Fruit fly (Drosophila melanogaster) whole organism, adult: ENCODE results near the gene CG31441.

ENCODE experiments used
- CG11617 ChIP-seq: fragments of 200-800 bp; sonication (Bioruptor generic); optimal IDR thresholded peaks from 2 replicates; lab custom pipeline; 2017; ENCODE audit warnings: mild to moderate bottlenecking, missing biosample characterization, missing genetic modification reagents, missing genetic modification characterization
- CG12768 ChIP-seq: fragments of 200-800 bp; sonication (Bioruptor generic); optimal IDR thresholded peaks from 2 replicates; lab custom pipeline; 2017; ENCODE audit warnings: missing biosample characterization, missing genetic modification characterization, mild to moderate bottlenecking, moderate library complexity, missing genetic modification reagents
- CG14711 ChIP-seq: fragments of 200-800 bp; sonication (Bioruptor generic); optimal IDR thresholded peaks from 2 replicates; lab custom pipeline; 2018; ENCODE audit warnings: missing biosample characterization, mild to moderate bottlenecking, missing genetic modification characterization, moderate library complexity
- CG1620 ChIP-seq: fragments of 200-800 bp; sonication (Bioruptor generic); optimal IDR thresholded peaks from 2 replicates; lab custom pipeline; 2016; ENCODE audit warnings: missing biosample characterization, missing genetic modification characterization
- CG33017 ChIP-seq: fragments of 200-800 bp; sonication (Bioruptor generic); optimal IDR thresholded peaks from 2 replicates; lab custom pipeline; 2018; ENCODE audit warnings: missing biosample characterization, mild to moderate bottlenecking, missing genetic modification characterization, moderate library complexity
- CG5204 ChIP-seq: fragments of 200-800 bp; sonication (Bioruptor generic); optimal IDR thresholded peaks from 2 replicates; lab custom pipeline; 2016; ENCODE audit warnings: missing biosample characterization, missing genetic modification characterization
- CG7045 ChIP-seq: fragments of 200-800 bp; sonication (Bioruptor generic); optimal IDR thresholded peaks from 2 replicates; lab custom pipeline; 2017; ENCODE audit warnings: missing biosample characterization, mild to moderate bottlenecking, missing genetic modification characterization
- CG7101 ChIP-seq: fragments of 200-800 bp; sonication (Bioruptor generic); optimal IDR thresholded peaks from 2 replicates; lab custom pipeline; 2018; ENCODE audit warnings: missing biosample characterization, mild to moderate bottlenecking, missing genetic modification characterization, moderate library complexity
- Clk ChIP-seq: fragments of 200-800 bp; sonication (Bioruptor generic); optimal IDR thresholded peaks from 2 replicates; lab custom pipeline; 2017; ENCODE audit warnings: missing biosample characterization, missing genetic modification characterization
- Crg-1 ChIP-seq: fragments of 200-800 bp; sonication (Bioruptor generic); optimal IDR thresholded peaks from 2 replicates; lab custom pipeline; 2016; ENCODE audit warnings: missing biosample characterization, missing genetic modification characterization
- Hr96 ChIP-seq: fragments of 200-800 bp; sonication (Bioruptor generic); optimal IDR thresholded peaks from 2 replicates; lab custom pipeline; 2016; ENCODE audit warnings: missing biosample characterization, missing genetic modification characterization
- Mnt ChIP-seq: fragments of 200-800 bp; sonication (Bioruptor generic); optimal IDR thresholded peaks from 2 replicates; lab custom pipeline; 2016; ENCODE audit warnings: missing biosample characterization, mild to moderate bottlenecking, missing genetic modification characterization
- bab1 ChIP-seq: fragments of 200-800 bp; sonication (Bioruptor generic); optimal IDR thresholded peaks from 3 replicates; lab custom pipeline; 2019; ENCODE audit warnings: missing biosample characterization, mild to moderate bottlenecking, missing genetic modification characterization, moderate library complexity
- cic ChIP-seq: fragments of 200-800 bp; sonication (Bioruptor generic); optimal IDR thresholded peaks from 2 replicates; lab custom pipeline; 2017; ENCODE audit warnings: missing biosample characterization, mild to moderate bottlenecking, missing genetic modification characterization, moderate library complexity
- cnc ChIP-seq, 2 experiments: fragments of >200 bp; optimal IDR thresholded peaks; 2 replicates each; lab custom pipeline; 2017
- kay ChIP-seq: fragments of 200-800 bp; sonication (Bioruptor generic); peaks from one replicate; lab custom pipeline; 2016; ENCODE audit warnings: missing biosample characterization, missing genetic modification characterization, borderline replicate concordance
- ovo ChIP-seq: fragments of 200-800 bp; sonication (Bioruptor generic); optimal IDR thresholded peaks from 2 replicates; lab custom pipeline; 2016; ENCODE audit warnings: missing biosample characterization, missing genetic modification characterization
- pad ChIP-seq: fragments of 200-800 bp; sonication (Bioruptor generic); optimal IDR thresholded peaks from 3 replicates; lab custom pipeline; 2017; ENCODE audit warnings: missing biosample characterization, missing genetic modification characterization, mild to moderate bottlenecking, moderate library complexity, missing genetic modification reagents
- tj ChIP-seq: fragments of 200-800 bp; sonication (Bioruptor generic); optimal IDR thresholded peaks from 3 replicates; lab custom pipeline; 2017; ENCODE audit warnings: missing biosample characterization, mild to moderate bottlenecking, missing genetic modification characterization, moderate library complexity
- toe ChIP-seq: fragments of 200-800 bp; sonication (Bioruptor generic); optimal IDR thresholded peaks from 2 replicates; lab custom pipeline; 2016; ENCODE audit warnings: missing biosample characterization, missing genetic modification characterization

Gene CG31441

DNA sequence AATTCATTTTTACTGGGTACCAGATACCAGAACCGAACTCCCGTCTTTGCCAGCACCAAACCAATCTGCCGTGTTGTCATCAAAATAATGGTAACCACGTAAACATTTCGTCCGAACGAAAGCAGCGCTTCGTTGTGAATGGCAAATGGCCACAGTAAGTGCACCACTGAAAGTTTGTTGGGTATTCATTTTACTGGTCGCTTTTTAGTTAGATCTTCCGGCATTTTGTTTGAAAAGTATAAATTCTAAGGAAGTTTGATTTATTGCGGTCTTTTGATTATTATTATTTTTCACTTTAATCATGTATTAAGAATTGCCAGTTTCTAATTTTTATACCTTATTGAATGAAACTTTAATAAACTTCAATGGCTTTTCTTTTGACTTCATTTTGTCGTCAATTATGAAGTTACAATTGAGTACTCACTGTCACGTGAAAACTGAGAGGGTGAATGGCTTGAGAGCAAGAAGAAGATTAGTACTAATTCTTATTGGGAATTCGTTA, 21.6 kb upstream of the CG31441 start, which contains the start of gene ZnT86D:
TSS of gene ZnT86D (minus strand) at position 91 of the 502 bp plus-strand sequence.
- TF ChIP-seq CG14711 (tag; lab: Kevin White, UChicago): peak; percentile 75
- TF ChIP-seq CG12768: peak; percentile 78
- TF ChIP-seq Crg-1: peak; percentile 34
- TF ChIP-seq tj (GFP tag; lab: Kevin White, UChicago): peak; percentile 54
- peak; percentile 75 for TF ChIP-seq bab1 (GFP tag; lab: Kevin White, UChicago)
- TF ChIP-seq Clk (GFP tag; lab: Kevin White, UChicago): peak; percentile 47
- TF ChIP-seq ovo: peak; percentile 27
- TF ChIP-seq kay (GFP tag; lab: Kevin White, UChicago): no peak
- peak; percentile 70 for TF ChIP-seq toe (GFP tag; lab: Kevin White, UChicago)
- TF ChIP-seq pad: peak; percentile 70
- peak; percentile 82 for TF ChIP-seq CG11617
- peak; percentile 74 for TF ChIP-seq Hr96 (GFP tag; lab: Kevin White, UChicago)
- peak; percentile 68 for TF ChIP-seq CG1620 (GFP tag; lab: Kevin White, UChicago)
- TF ChIP-seq CG33017 (tag; lab: Kevin White, UChicago): peak; percentile 86
- TF ChIP-seq cnc (optimal IDR thresholded peaks at IDR 0.05; lab: Kevin White, UChicago): no peak
- TF ChIP-seq CG7101 (tag; lab: Kevin White, UChicago): peak; percentile 86
- peak; percentile 83 for TF ChIP-seq Mnt
- TF ChIP-seq cic (GFP tag; lab: Kevin White, UChicago): peak; percentile 68
- TF ChIP-seq CG7045 (GFP tag; lab: Kevin White, UChicago): peak; percentile 72
- peak; percentile 80 for TF ChIP-seq CG5204 (GFP tag; lab: Kevin White, UChicago)

- TF ChIP-seq toe (GFP tag; lab: Kevin White, UChicago) (peak; percentile 87), cnc (optimal IDR thresholded peaks at IDR 0.05; lab: Kevin White, UChicago) (no peak), ovo (peak; percentile 91), CG33017 (tag; lab: Kevin White, UChicago) (peak; percentile 88), CG7045 (GFP tag; lab: Kevin White, UChicago) (peak; percentile 90), CG5204 (GFP tag; lab: Kevin White, UChicago) (no peak), CG14711 (tag; lab: Kevin White, UChicago) (peak; percentile 97), pad (peak; percentile 83), tj (GFP tag; lab: Kevin White, UChicago) (peak; percentile 82), CG12768 (peak; percentile 93), cic (GFP tag; lab: Kevin White, UChicago) (peak; percentile 81), bab1 (GFP tag; lab: Kevin White, UChicago) (peak; percentile 97), Mnt (peak; percentile 93), CG11617 (peak; percentile 96), CG1620 (GFP tag; lab: Kevin White, UChicago) (peak; percentile 96), Hr96 (GFP tag; lab: Kevin White, UChicago) (peak; percentile 94), Crg-1 (peak; percentile 96), CG7101 (tag; lab: Kevin White, UChicago) (peak; percentile 94), kay (GFP tag; lab: Kevin White, UChicago) (no peak), Clk (GFP tag; lab: Kevin White, UChicago) (peak; percentile 88)
Measured at dm6 chr3R:11216156-11216630, 19.9 kb upstream of the CG31441 start, which contains the start of the genes RpS25 and CG4820. RpS25 (minus strand) TSS chr3R:11216287. CG4820 (plus strand) TSS chr3R:11216535.

DNA sequence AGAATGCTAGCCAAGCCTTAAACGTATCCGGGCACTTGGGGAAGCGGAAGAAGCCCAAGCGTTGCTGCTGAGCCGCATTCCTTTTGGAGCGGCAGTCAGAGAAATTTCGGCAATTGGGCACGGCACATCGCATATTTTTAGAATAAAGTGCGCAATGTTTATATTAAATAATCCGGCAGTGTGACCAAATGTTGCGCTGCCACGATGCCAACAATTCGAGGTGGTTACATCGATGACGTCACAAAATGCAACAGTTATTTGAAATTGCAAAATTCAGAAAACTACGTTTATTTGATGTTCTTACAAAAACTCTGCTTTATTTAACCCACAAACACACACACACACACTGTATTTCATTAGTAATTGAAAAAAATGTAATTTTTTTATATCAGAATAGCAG, 16.2 kb upstream of the CG31441 start, which contains the start of gene CG6689:
TSS of gene CG6689 (minus strand) at position 182 of the 400 bp plus-strand sequence.
- TF ChIP-seq tj (GFP tag; lab: Kevin White, UChicago) (no peak), Mnt (peak; percentile 13), CG11617 (peak; percentile 6)

dm6 chr3R:11221437-11222230, 14.5 kb upstream of the CG31441 start, which contains the start of the genes CG6693 and RpL3:
CG6693 (minus strand) TSS chr3R:11221639.
RpL3 (plus strand) TSS chr3R:11221894.
- no peak for TF ChIP-seq CG5204 (GFP tag; lab: Kevin White, UChicago)
- TF ChIP-seq cic (GFP tag; lab: Kevin White, UChicago): peak; percentile 75
- peak; percentile 57 for TF ChIP-seq CG14711 (tag; lab: Kevin White, UChicago)
- peak; percentile 54 for TF ChIP-seq Clk (GFP tag; lab: Kevin White, UChicago)
- TF ChIP-seq pad: peak; percentile 73
- TF ChIP-seq bab1 (GFP tag; lab: Kevin White, UChicago): peak; percentile 87
- TF ChIP-seq CG7045 (GFP tag; lab: Kevin White, UChicago): peak; percentile 69
- peak; percentile 84 for TF ChIP-seq CG11617
- peak; percentile 68 for TF ChIP-seq toe (GFP tag; lab: Kevin White, UChicago)
- peak; percentile 81 for TF ChIP-seq Hr96 (GFP tag; lab: Kevin White, UChicago)
- peak; percentile 78 for TF ChIP-seq Crg-1
- peak; percentile 91 for TF ChIP-seq CG7101 (tag; lab: Kevin White, UChicago)
- TF ChIP-seq cnc (optimal IDR thresholded peaks at IDR 0.05; lab: Kevin White, UChicago): peak in 1 of 2 experiments; percentile 46
- TF ChIP-seq kay (GFP tag; lab: Kevin White, UChicago): no peak
- peak; percentile 73 for TF ChIP-seq CG1620 (GFP tag; lab: Kevin White, UChicago)
- peak; percentile 56 for TF ChIP-seq tj (GFP tag; lab: Kevin White, UChicago)
- peak; percentile 97 for TF ChIP-seq Mnt
- TF ChIP-seq ovo: peak; percentile 39
- TF ChIP-seq CG33017 (tag; lab: Kevin White, UChicago): peak; percentile 90
- peak; percentile 85 for TF ChIP-seq CG12768

- no peak for TF ChIP-seq pad
- peak; percentile 3 for TF ChIP-seq Mnt
Measured at dm6 chr3R:11222587-11222986, 13.5 kb upstream of the CG31441 start.
